Worm (Caenorhabditis elegans): ENCODE measurements around the gene T24H7.9.

Gene T24H7.9

DNA sequence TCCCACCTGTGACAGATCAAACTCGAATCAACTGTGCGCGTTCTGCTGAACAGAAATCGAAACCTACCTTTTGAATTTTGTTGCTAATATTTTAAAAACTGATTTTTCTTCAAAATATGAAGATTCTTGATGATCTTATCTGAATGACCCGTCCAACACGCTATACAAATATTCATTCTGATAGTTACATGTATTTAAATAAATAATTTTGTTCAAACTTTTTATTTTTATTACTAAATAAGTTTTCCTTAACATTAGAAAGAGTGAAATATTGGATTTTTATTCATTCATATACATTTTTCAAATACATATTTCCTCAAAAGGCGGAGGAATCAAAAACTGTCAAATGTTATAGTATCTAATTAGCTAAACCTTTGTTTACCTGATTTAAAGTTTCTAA, 32.7 kb upstream of the T24H7.9 start, which contains the start of gene F13H8.8:
F13H8.8 (minus strand) TSS at position 101 of the 400 bp plus-strand sequence.
- no peak for TF ChIP-seq hnd-1 (tag; optimal IDR thresholded peaks at IDR 0.05)
- no peak for TF ChIP-seq ets-7 (tag; optimal IDR thresholded peaks at IDR 0.05)

DNA sequence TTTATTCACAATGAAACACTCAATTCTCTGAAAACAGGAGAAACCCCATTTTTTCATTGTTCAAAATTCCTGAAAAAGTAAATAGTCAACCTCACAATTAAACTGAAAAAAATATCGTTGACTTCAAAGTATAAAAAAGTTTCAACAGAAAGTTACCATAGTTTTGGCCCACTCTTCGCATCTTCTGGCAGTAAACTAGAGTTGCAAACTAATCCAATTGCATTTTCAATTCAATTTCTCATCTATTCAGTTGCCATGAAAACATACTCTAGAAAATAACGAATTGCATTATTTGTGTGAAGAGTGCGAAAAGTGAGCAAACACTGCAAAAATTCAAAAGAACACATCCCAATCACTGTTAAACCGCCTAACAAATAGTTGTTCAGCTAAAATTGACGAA, 28.4 kb upstream of the T24H7.9 start, which contains the start of gene F13H8.3:
F13H8.3 (plus strand) TSS at position 301 of the 400 bp plus-strand sequence.
- TF ChIP-seq F13C5.2 (tag; optimal IDR thresholded peaks at IDR 0.05) (no peak), ceh-36 (tag; optimal IDR thresholded peaks at IDR 0.05) (no peak), tra-4 (tag; optimal IDR thresholded peaks at IDR 0.05) (no peak), ceh-13 (GFP tag; optimal IDR thresholded peaks at IDR 0.05) (no peak), hmbx-1 (tag; optimal IDR thresholded peaks at IDR 0.05) (no peak), scrt-1 (GFP tag; IDR thresholded peaks at IDR 0.05) (no peak), sea-1 (GFP tag; conservative IDR thresholded peaks at IDR 0.05) (no peak), aly-1 (tag; optimal IDR thresholded peaks at IDR 0.05) (no peak), flt-1 (GFP tag; IDR thresholded peaks at IDR 0.05) (no peak), tbx-11 (GFP tag; IDR thresholded peaks at IDR 0.05) (no peak), hmg-4 (GFP tag; optimal IDR thresholded peaks at IDR 0.05) (no peak), tbx-37 (GFP tag; conservative IDR thresholded peaks at IDR 0.05) (no peak), hnd-1 (tag; optimal IDR thresholded peaks at IDR 0.05) (no peak), B0310.2 (tag; optimal IDR thresholded peaks at IDR 0.05) (no peak), pes-1 (GFP tag; IDR thresholded peaks at IDR 0.05) (no peak), ets-7 (tag; optimal IDR thresholded peaks at IDR 0.05) (no peak)

DNA sequence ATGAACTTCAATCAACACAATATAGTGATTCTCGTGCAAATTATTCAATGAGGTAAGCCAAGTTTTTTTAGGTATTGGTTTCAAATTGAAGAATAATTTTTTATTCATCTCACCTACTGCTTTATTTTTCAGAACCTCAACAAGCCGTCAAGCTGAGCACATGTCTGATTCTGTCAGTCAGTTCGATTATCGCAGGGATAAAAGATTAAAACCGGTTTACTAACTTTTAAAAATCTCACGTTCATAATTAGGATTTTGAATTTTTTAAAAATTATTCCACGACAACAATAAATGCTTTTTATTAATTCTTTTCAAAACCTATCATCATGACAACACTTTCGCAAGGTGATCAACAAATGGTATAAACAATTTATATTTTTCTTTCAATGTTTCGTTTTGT, 26.9 kb upstream of the T24H7.9 start, which contains the start of gene F13H8.12:
F13H8.12 (plus strand) TSS at position 301 of the 400 bp plus-strand sequence.
- TF ChIP-seq tbx-37 (GFP tag; conservative IDR thresholded peaks at IDR 0.05) (no peak), pes-1 (GFP tag; IDR thresholded peaks at IDR 0.05) (no peak), sea-1 (GFP tag; conservative IDR thresholded peaks at IDR 0.05) (no peak), tbx-11 (GFP tag; IDR thresholded peaks at IDR 0.05) (no peak), scrt-1 (GFP tag; IDR thresholded peaks at IDR 0.05) (no peak), flt-1 (GFP tag; IDR thresholded peaks at IDR 0.05) (no peak), F13C5.2 (tag; optimal IDR thresholded peaks at IDR 0.05) (no peak), ceh-13 (GFP tag; optimal IDR thresholded peaks at IDR 0.05) (no peak), B0310.2 (tag; optimal IDR thresholded peaks at IDR 0.05) (no peak), hnd-1 (tag; optimal IDR thresholded peaks at IDR 0.05) (no peak), hmg-4 (GFP tag; optimal IDR thresholded peaks at IDR 0.05) (no peak), tra-4 (tag; optimal IDR thresholded peaks at IDR 0.05) (no peak)

DNA sequence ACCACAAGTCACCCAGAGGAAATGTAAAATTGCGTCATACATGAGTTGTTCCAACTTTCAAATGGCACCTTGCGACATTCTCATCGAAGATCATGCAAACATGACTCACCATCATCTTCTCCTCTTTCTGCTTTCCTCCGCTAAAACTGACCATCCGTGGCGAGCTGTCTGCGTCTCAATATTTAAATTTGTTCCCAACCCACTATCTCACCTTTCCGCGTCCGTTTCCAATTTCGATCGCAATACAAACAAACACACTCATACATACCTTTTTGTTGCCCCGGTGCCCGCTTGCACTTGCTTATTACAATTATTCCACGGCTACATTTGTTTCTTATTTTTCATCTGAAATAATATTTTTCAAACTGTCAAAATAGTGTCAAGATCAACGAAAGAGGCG, 25.4 kb upstream of the T24H7.9 start, which contains the start of gene nmgp-1:
nmgp-1 (plus strand) TSS at position 174 of the 400 bp plus-strand sequence.
- TF ChIP-seq ets-7 (tag; optimal IDR thresholded peaks at IDR 0.05) = no peak
- no peak for TF ChIP-seq hmbx-1 (tag; optimal IDR thresholded peaks at IDR 0.05)

DNA sequence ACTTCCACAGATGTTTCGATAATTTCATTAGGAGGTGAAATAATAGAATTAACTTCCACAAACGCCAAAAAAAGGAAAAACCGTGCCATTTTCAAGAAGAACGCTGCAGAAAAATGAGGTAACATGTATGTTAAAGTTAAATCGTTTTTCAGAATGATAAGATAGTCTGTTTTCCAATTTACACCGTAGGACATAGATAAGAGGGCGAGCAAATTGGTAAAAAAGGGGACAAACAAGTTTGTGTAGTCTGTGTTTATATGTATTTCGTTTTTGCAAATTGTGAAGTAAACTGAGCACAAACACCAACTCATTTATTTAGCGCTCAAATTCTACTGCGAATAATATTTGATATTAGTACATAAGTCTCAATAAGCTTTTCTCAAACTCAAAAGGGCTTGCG, 24.6 kb upstream of the T24H7.9 start, which contains the start of gene F13H8.11:
F13H8.11 (minus strand) TSS at position 155 of the 400 bp plus-strand sequence.
- no peak for TF ChIP-seq hmg-4 (GFP tag; optimal IDR thresholded peaks at IDR 0.05)
- no peak for TF ChIP-seq ama-1 (optimal IDR thresholded peaks at IDR 0.05)
- no peak for TF ChIP-seq pes-1 (GFP tag; IDR thresholded peaks at IDR 0.05)
- no peak for TF ChIP-seq scrt-1 (GFP tag; IDR thresholded peaks at IDR 0.05)
- no peak for TF ChIP-seq hnd-1 (tag; optimal IDR thresholded peaks at IDR 0.05)
- no peak for TF ChIP-seq flt-1 (GFP tag; IDR thresholded peaks at IDR 0.05)
- no peak for TF ChIP-seq sea-1 (GFP tag; conservative IDR thresholded peaks at IDR 0.05)
- no peak for TF ChIP-seq ceh-13 (GFP tag; optimal IDR thresholded peaks at IDR 0.05)
- no peak for TF ChIP-seq B0310.2 (tag; optimal IDR thresholded peaks at IDR 0.05)
- no peak for TF ChIP-seq ets-7 (tag; optimal IDR thresholded peaks at IDR 0.05)
- TF ChIP-seq tbx-11 (GFP tag; IDR thresholded peaks at IDR 0.05) = no peak

DNA sequence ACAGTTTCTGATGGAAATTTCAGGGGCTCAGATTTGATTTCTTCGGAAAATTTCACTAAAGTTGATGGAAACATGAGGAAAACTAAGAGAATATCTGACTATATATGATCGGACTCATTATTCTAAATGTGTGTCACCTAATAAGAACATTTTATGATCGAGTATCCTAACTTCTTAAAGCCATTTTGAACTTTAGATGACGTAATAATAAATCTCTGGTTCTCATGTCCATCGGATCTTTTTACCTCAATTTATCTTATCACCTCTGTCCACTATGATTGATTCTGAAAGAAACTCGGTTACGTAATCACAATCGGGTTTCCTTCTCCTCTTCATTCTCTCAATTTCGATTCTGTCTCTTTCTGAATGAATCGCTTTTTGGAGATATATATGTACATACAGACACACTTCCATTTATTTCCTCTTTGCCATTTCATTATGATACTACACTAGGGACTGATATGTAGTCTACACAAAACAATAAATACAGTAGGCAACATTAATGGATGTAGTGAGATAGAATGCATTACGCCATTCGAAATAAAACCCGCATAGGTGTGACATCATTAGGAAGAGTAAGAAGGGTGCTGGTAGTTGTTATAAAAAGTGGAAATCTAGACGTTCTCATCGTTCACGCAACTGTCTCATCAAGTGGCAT, 22.0 kb upstream of the T24H7.9 start:
- no peak for TF ChIP-seq tra-4 (tag; optimal IDR thresholded peaks at IDR 0.05)
- no peak for TF ChIP-seq flt-1 (GFP tag; IDR thresholded peaks at IDR 0.05)
- no peak for TF ChIP-seq tbx-37 (GFP tag; conservative IDR thresholded peaks at IDR 0.05)
- no peak for TF ChIP-seq hnd-1 (tag; optimal IDR thresholded peaks at IDR 0.05)
- TF ChIP-seq pes-1 (GFP tag; IDR thresholded peaks at IDR 0.05) = no peak
- TF ChIP-seq ama-1 (optimal IDR thresholded peaks at IDR 0.05) = no peak
- no peak for TF ChIP-seq hmg-4 (GFP tag; optimal IDR thresholded peaks at IDR 0.05)
- no peak for TF ChIP-seq ceh-36 (tag; optimal IDR thresholded peaks at IDR 0.05)
- no peak for TF ChIP-seq ceh-13 (GFP tag; optimal IDR thresholded peaks at IDR 0.05)
- TF ChIP-seq tbx-11 (GFP tag; IDR thresholded peaks at IDR 0.05) = no peak

DNA sequence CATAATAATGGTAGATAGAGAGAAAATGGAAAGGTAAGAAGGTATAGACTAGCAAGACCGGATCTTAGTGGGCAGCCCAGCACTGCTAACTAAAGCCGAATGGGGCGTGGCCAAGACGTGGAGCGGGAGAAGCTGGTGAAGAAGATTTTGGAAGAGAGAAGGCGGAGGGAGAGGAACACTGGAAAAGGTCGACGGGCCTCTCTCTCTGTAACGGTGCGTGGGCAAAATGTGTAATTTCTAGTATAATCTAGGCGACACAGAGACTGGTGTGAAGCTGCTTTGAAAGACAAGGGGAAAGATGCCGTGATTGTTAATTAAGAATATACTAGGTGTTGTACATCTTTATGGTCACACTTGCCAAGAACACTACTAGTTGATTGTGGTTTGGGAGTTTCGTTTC, 20.7 kb upstream of the T24H7.9 start, which contains the start of gene F13H8.5:
F13H8.5 (minus strand) TSS at position 101 of the 400 bp plus-strand sequence.
- no peak for TF ChIP-seq tbx-11 (GFP tag; IDR thresholded peaks at IDR 0.05)
- no peak for TF ChIP-seq hmbx-1 (tag; optimal IDR thresholded peaks at IDR 0.05)
- TF ChIP-seq ceh-36 (tag; optimal IDR thresholded peaks at IDR 0.05) = no peak
- no peak for TF ChIP-seq hmg-4 (GFP tag; optimal IDR thresholded peaks at IDR 0.05)
- no peak for TF ChIP-seq tbx-37 (GFP tag; conservative IDR thresholded peaks at IDR 0.05)
- TF ChIP-seq B0310.2 (tag; optimal IDR thresholded peaks at IDR 0.05) = no peak
- TF ChIP-seq aly-1 (tag; optimal IDR thresholded peaks at IDR 0.05) = no peak

DNA sequence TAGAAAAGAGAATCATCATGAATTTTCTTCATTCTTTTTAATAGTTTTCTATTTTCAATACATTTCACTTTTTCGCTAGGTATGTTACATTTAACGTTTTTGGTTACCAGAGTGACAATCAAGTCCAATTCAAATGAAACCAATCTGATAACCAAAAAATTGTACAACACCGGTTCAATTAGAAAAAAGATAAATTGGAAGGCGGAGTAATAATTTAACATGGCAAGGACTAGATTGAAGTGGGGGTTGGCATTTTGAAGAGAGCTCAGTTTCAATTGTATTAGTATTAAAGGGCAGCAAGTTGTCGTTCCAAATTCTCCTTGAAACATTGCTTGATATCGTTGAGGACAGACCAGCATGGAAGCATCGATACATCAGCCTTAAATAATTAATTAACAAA, 17.4 kb upstream of the T24H7.9 start:
- TF ChIP-seq ceh-13 (GFP tag; optimal IDR thresholded peaks at IDR 0.05) (no peak), ceh-36 (tag; optimal IDR thresholded peaks at IDR 0.05) (no peak), sea-1 (GFP tag; conservative IDR thresholded peaks at IDR 0.05) (no peak), aly-1 (tag; optimal IDR thresholded peaks at IDR 0.05) (no peak)

All from whole organism, early embryonic.